Worm (Caenorhabditis elegans) whole organism, L1 larva: ENCODE data around the gene spo-11.

Experiments used
- C04F5.9 ChIP-seq: sonication (generic microtip); optimal IDR thresholded peaks from 2 replicates; lab custom pipeline; 2016; ENCODE audit warnings: missing genetic modification characterization, missing compliant biosample characterization
- C16A3.4 ChIP-seq: fragments of 150-350 bp; optimal IDR thresholded peaks from 2 replicates; lab custom pipeline; 2014; ENCODE audit warnings: missing biosample characterization, missing genetic modification characterization
- C34B4.2 ChIP-seq: sonication (generic microtip); optimal IDR thresholded peaks from 2 replicates; lab custom pipeline; 2017; ENCODE audit warnings: mild to moderate bottlenecking, missing genetic modification characterization, missing compliant biosample characterization
- F16B12.6 ChIP-seq: fragments of 150-350 bp; optimal IDR thresholded peaks from 2 replicates; lab custom pipeline; 2014; ENCODE audit warnings: missing biosample characterization, missing genetic modification characterization
- Y116A8C.19 ChIP-seq: sonication (generic microtip); optimal IDR thresholded peaks from 2 replicates; lab custom pipeline; 2016; ENCODE audit warnings: missing compliant biosample characterization, missing genetic modification characterization, borderline replicate concordance
- aha-1 ChIP-seq: fragments of 150-350 bp; optimal IDR thresholded peaks from 2 replicates; lab custom pipeline; 2014; ENCODE audit warnings: missing biosample characterization, missing genetic modification characterization
- alr-1 ChIP-seq: fragments of 200-800 bp; sonication (Bioruptor generic); optimal IDR thresholded peaks from 2 replicates; lab custom pipeline; 2018; ENCODE audit warnings: borderline replicate concordance, mild to moderate bottlenecking, missing genetic modification characterization, missing compliant biosample characterization
- aly-2 ChIP-seq: fragments of 150-350 bp; optimal IDR thresholded peaks from 2 replicates; lab custom pipeline; 2014; ENCODE audit warnings: missing biosample characterization, missing genetic modification characterization
- ama-1 ChIP-seq: fragments of 150-350 bp; optimal IDR thresholded peaks from 2 replicates; lab custom pipeline; 2014
- ceh-63 ChIP-seq: fragments of 200-800 bp; sonication (Bioruptor generic); optimal IDR thresholded peaks from 2 replicates; lab custom pipeline; 2018; ENCODE audit warnings: mild to moderate bottlenecking, missing genetic modification characterization, missing compliant biosample characterization
- ceh-88 ChIP-seq: fragments of 200-800 bp; sonication (Bioruptor generic); IDR thresholded peaks from 2 replicates; pipeline ENCODE4 v1.3.6; 2022; ENCODE audit warnings: missing genetic modification characterization, missing compliant biosample characterization
- ceh-90 ChIP-seq: sonication (generic microtip); optimal IDR thresholded peaks from 2 replicates; lab custom pipeline; 2016; ENCODE audit warnings: missing genetic modification characterization, missing compliant biosample characterization
- ces-1 ChIP-seq: fragments of 150-350 bp; optimal IDR thresholded peaks from 2 replicates; lab custom pipeline; 2014; ENCODE audit warnings: missing biosample characterization, missing genetic modification reagents, missing genetic modification characterization
- dpl-1 ChIP-seq, 3 experiments: fragments of 150-350 bp in 2 of 3; sonication (generic microtip) in 1 of 3; optimal IDR thresholded peaks; 2 replicates each; lab custom pipeline; 2014 to 2017; ENCODE audit warnings: missing biosample characterization in 3 of 3, missing genetic modification characterization in 3 of 3, missing genetic modification reagents in 3 of 3
- efl-1 ChIP-seq, 4 experiments: fragments of 150-350 bp; optimal IDR thresholded peaks in 3 of 4; peaks in 1 of 4; 1 replicate in 1 of 4; 2 replicates in 3 of 4; lab custom pipeline; 2014; ENCODE audit warnings: missing biosample characterization in 2 of 4, missing genetic modification characterization in 2 of 4, missing genetic modification reagents in 2 of 4
- egl-13 ChIP-seq: sonication (generic microtip); optimal IDR thresholded peaks from 2 replicates; lab custom pipeline; 2016; ENCODE audit warnings: missing genotype, missing genetic modification reagents, missing genetic modification characterization, missing compliant biosample characterization
- fos-1 ChIP-seq: fragments of 150-350 bp; optimal IDR thresholded peaks from 2 replicates; lab custom pipeline; 2014; ENCODE audit warnings: missing biosample characterization, missing genetic modification characterization
- grh-1 ChIP-seq: fragments of 200-800 bp; sonication (Bioruptor generic); IDR thresholded peaks from 2 replicates; pipeline ENCODE4 v1.3.6; 2022; ENCODE audit warnings: missing genetic modification reagents, missing genetic modification characterization, missing compliant biosample characterization
- hlh-4 ChIP-seq: sonication (generic microtip); optimal IDR thresholded peaks from 2 replicates; lab custom pipeline; 2016; ENCODE audit warnings: mild to moderate bottlenecking, missing genetic modification characterization, missing compliant biosample characterization
- lin-13 ChIP-seq: fragments of 150-350 bp; optimal IDR thresholded peaks from 2 replicates; lab custom pipeline; 2014; ENCODE audit warnings: missing biosample characterization, missing genetic modification reagents, missing genetic modification characterization
- lin-14 ChIP-seq: fragments of 200-800 bp; sonication (Bioruptor generic); optimal IDR thresholded peaks from 2 replicates; lab custom pipeline; 2018; ENCODE audit warnings: mild to moderate bottlenecking, missing genetic modification characterization, moderate library complexity, missing compliant biosample characterization
- lin-15B ChIP-seq: fragments of 150-350 bp; sonication (generic microtip); optimal IDR thresholded peaks from 3 replicates; lab custom pipeline; 2014; ENCODE audit warnings: missing biosample characterization, missing genetic modification characterization
- lin-35 ChIP-seq, 2 experiments: fragments of 150-350 bp; optimal IDR thresholded peaks; 2 replicates each; lab custom pipeline; 2014; ENCODE audit warnings: missing biosample characterization in 2 of 2, missing genetic modification characterization in 2 of 2, missing genetic modification reagents in 2 of 2
- mdl-1 ChIP-seq, 2 experiments: fragments of 150-350 bp; optimal IDR thresholded peaks; 2 replicates each; lab custom pipeline; 2014 to 2017; ENCODE audit warnings: missing biosample characterization in 2 of 2, missing genetic modification characterization in 2 of 2, inconsistent platforms in 1 of 2
- nhr-12 ChIP-seq: sonication (generic microtip); optimal IDR thresholded peaks from 2 replicates; lab custom pipeline; 2017; ENCODE audit warnings: missing biosample characterization, missing genetic modification characterization
- nhr-237 ChIP-seq: fragments of 150-350 bp; optimal IDR thresholded peaks from 2 replicates; lab custom pipeline; 2014; ENCODE audit warnings: missing biosample characterization, missing genetic modification characterization
- nhr-28 ChIP-seq: fragments of 150-350 bp; optimal IDR thresholded peaks from 2 replicates; lab custom pipeline; 2014; ENCODE audit warnings: missing biosample characterization, missing genetic modification characterization
- nhr-76 ChIP-seq: sonication (generic microtip); optimal IDR thresholded peaks from 2 replicates; lab custom pipeline; 2017; ENCODE audit warnings: missing biosample characterization, missing genetic modification characterization
- nhr-77 ChIP-seq: fragments of 150-350 bp; optimal IDR thresholded peaks from 2 replicates; lab custom pipeline; 2014; ENCODE audit warnings: missing biosample characterization, missing genetic modification characterization
- nhr-84 ChIP-seq: sonication (generic microtip); optimal IDR thresholded peaks from 2 replicates; lab custom pipeline; 2017; ENCODE audit warnings: missing biosample characterization, missing genetic modification characterization
- nhr-85 ChIP-seq: sonication (generic microtip); peaks from one replicate; lab custom pipeline; 2016; ENCODE audit warnings: missing genetic modification characterization, inconsistent platforms, missing compliant biosample characterization
- nhr-90 ChIP-seq: sonication (generic microtip); optimal IDR thresholded peaks from 2 replicates; lab custom pipeline; 2016; ENCODE audit warnings: mild to moderate bottlenecking, missing genetic modification characterization, missing compliant biosample characterization; ENCODE audit not compliant: poor library complexity
- pag-3 ChIP-seq: sonication (generic microtip); optimal IDR thresholded peaks from 2 replicates; lab custom pipeline; 2017; ENCODE audit warnings: missing genetic modification characterization, mild to moderate bottlenecking, missing compliant biosample characterization, antibody characterized with exemption, borderline replicate concordance; ENCODE audit not compliant: insufficient read depth
- pqm-1 ChIP-seq: sonication (generic microtip); optimal IDR thresholded peaks from 3 replicates; lab custom pipeline; 2017; ENCODE audit warnings: missing biosample characterization, missing genetic modification characterization
- rnt-1 ChIP-seq: sonication (generic microtip); optimal IDR thresholded peaks from 2 replicates; lab custom pipeline; 2016; ENCODE audit warnings: mild to moderate bottlenecking, missing genetic modification characterization, moderate library complexity, missing compliant biosample characterization
- skn-1 ChIP-seq: fragments of 150-350 bp; optimal IDR thresholded peaks from 2 replicates; lab custom pipeline; 2014; ENCODE audit warnings: missing biosample characterization, missing genetic modification characterization
- snpc-4 ChIP-seq: fragments of 150-350 bp; optimal IDR thresholded peaks from 2 replicates; lab custom pipeline; 2014; ENCODE audit warnings: missing biosample characterization, missing genetic modification characterization
- sptf-1 ChIP-seq: fragments of 150-350 bp; optimal IDR thresholded peaks from 2 replicates; lab custom pipeline; 2014; ENCODE audit warnings: missing biosample characterization, missing genetic modification characterization
- sup-37 ChIP-seq: fragments of 200-800 bp; sonication (Bioruptor generic); optimal IDR thresholded peaks from 2 replicates; lab custom pipeline; 2018; ENCODE audit warnings: mild to moderate bottlenecking, missing genetic modification characterization, missing compliant biosample characterization
- tbx-2 ChIP-seq: sonication (generic microtip); optimal IDR thresholded peaks from 2 replicates; lab custom pipeline; 2016; ENCODE audit warnings: missing genetic modification characterization, missing compliant biosample characterization
- tlp-1 ChIP-seq: fragments of 150-350 bp; optimal IDR thresholded peaks from 2 replicates; lab custom pipeline; 2014; ENCODE audit warnings: missing biosample characterization, missing genetic modification characterization
- unc-130 ChIP-seq: fragments of 150-350 bp; optimal IDR thresholded peaks from 2 replicates; lab custom pipeline; 2017; ENCODE audit warnings: missing biosample characterization, missing genetic modification characterization, inconsistent platforms
- unc-62 ChIP-seq: fragments of 150-350 bp; optimal IDR thresholded peaks from 2 replicates; lab custom pipeline; 2014; ENCODE audit warnings: missing biosample characterization, missing genetic modification reagents, missing genetic modification characterization
- vab-15 ChIP-seq: sonication (generic microtip); optimal IDR thresholded peaks from 2 replicates; lab custom pipeline; 2017; ENCODE audit warnings: missing genotype, mild to moderate bottlenecking, missing genetic modification characterization, missing compliant biosample characterization
- xbp-1 ChIP-seq: sonication (generic microtip); optimal IDR thresholded peaks from 2 replicates; lab custom pipeline; 2016; ENCODE audit warnings: missing genetic modification characterization, missing compliant biosample characterization
- zag-1 ChIP-seq: fragments of 150-350 bp; optimal IDR thresholded peaks from 2 replicates; lab custom pipeline; 2014; ENCODE audit warnings: missing biosample characterization, missing genetic modification characterization
- zip-4 ChIP-seq: fragments of 200-800 bp; sonication (Bioruptor generic); optimal IDR thresholded peaks from 2 replicates; lab custom pipeline; 2018; ENCODE audit warnings: mild to moderate bottlenecking, missing genetic modification characterization, moderate library complexity, missing compliant biosample characterization
- ztf-4 ChIP-seq: fragments of 150-350 bp; optimal IDR thresholded peaks from 2 replicates; lab custom pipeline; 2014; ENCODE audit warnings: missing biosample characterization, missing genetic modification characterization

The spo-11 gene

ce11 chrIV:11145929-11146339 lies 21.3 kb upstream of the spo-11 start:
- TF ChIP-seq nhr-12 (no peak), lin-35 (GFP tag; optimal IDR thresholded peaks at IDR 0.05; lab: Kevin White, UChicago) (peak in 1 of 2 experiments; percentile 20), efl-1 (optimal IDR thresholded peaks at IDR 0.05; lab: Kevin White, UChicago) (no peak), efl-1 (GFP tag; optimal IDR thresholded peaks at IDR 0.05 in 1 of 2; lab: Kevin White, UChicago) (peak; percentile 50 to 92), dpl-1 (GFP tag; optimal IDR thresholded peaks at IDR 0.05; lab: Kevin White, UChicago) (peak in 1 of 3 experiments; percentile 35), ztf-4 (tag; lab: Kevin White, UChicago) (no peak)

- TF ChIP-seq nhr-85 (tag; lab: Kevin White, UChicago) (no peak), nhr-28 (tag; lab: Kevin White, UChicago) (no peak)
These were observed 18.5 kb upstream of the spo-11 start, which contains the start of gene F01G4.4 for ce11 chrIV:11143228-11143444. F01G4.4 (plus strand) TSS chrIV:11143345.

ce11 chrIV:11142314-11143227 lies 17.9 kb upstream of the spo-11 start, which contains the start of gene skih-2:
skih-2 (minus strand) TSS chrIV:11142364.
- TF ChIP-seq xbp-1 (peak; percentile 78), sup-37 (no peak), unc-62 (GFP tag; lab: Kevin White, UChicago) (no peak), aly-2 (tag; lab: Kevin White, UChicago) (no peak), F16B12.6 (tag; lab: Kevin White, UChicago) (peak; percentile 88), efl-1 (optimal IDR thresholded peaks at IDR 0.05; lab: Kevin White, UChicago) (peak; percentile 85 to 93), efl-1 (GFP tag; optimal IDR thresholded peaks at IDR 0.05 in 1 of 2; lab: Kevin White, UChicago) (peak; percentile 95 to 99), lin-14 (GFP tag; lab: Kevin White, UChicago) (no peak), lin-15B (tag; lab: Kevin White, UChicago) (peak; percentile 32), tlp-1 (tag; lab: Kevin White, UChicago) (no peak), zag-1 (tag; lab: Kevin White, UChicago) (peak; percentile 58), ama-1 (lab: Kevin White, UChicago) (no peak), Y116A8C.19 (tag; lab: Kevin White, UChicago) (no peak), C34B4.2 (tag; lab: Kevin White, UChicago) (no peak), mdl-1 (tag; optimal IDR thresholded peaks at IDR 0.05; lab: Kevin White, UChicago) (no peak), ceh-88 (GFP tag; lab: Robert Waterston, UW) (no peak), unc-130 (tag; lab: Kevin White, UChicago) (no peak), ceh-90 (tag; lab: Kevin White, UChicago) (no peak), nhr-237 (tag; lab: Kevin White, UChicago) (no peak), nhr-76 (no peak), C16A3.4 (peak; percentile 38), aha-1 (tag; lab: Kevin White, UChicago) (no peak), rnt-1 (peak; percentile 18), tbx-2 (tag; lab: Kevin White, UChicago) (peak; percentile 49), ceh-63 (GFP tag; lab: Kevin White, UChicago) (no peak), lin-13 (GFP tag; lab: Kevin White, UChicago) (no peak), nhr-84 (tag; lab: Kevin White, UChicago) (no peak), skn-1 (peak; percentile 56), sptf-1 (tag; lab: Kevin White, UChicago) (no peak), grh-1 (GFP tag; lab: Robert Waterston, UW) (no peak), C04F5.9 (no peak), egl-13 (tag; lab: Kevin White, UChicago) (no peak), nhr-77 (tag; lab: Kevin White, UChicago) (no peak), snpc-4 (peak; percentile 20), zip-4 (GFP tag; lab: Kevin White, UChicago) (no peak), alr-1 (tag; lab: Kevin White, UChicago) (no peak), pag-3 (no peak), vab-15 (tag; lab: Kevin White, UChicago) (no peak), ces-1 (no peak), hlh-4 (tag; lab: Kevin White, UChicago) (no peak), fos-1 (no peak), pqm-1 (tag; lab: Kevin White, UChicago) (no peak), nhr-90 (tag; lab: Kevin White, UChicago) (peak; percentile 32)
